Worm (Caenorhabditis elegans) whole organism, L1 larva: ENCODE measurements around the gene ZK228.3.

Experiments
- F16B12.6 ChIP-seq: fragments of 150-350 bp; optimal IDR thresholded peaks from 2 replicates; lab custom pipeline; 2014; ENCODE audit warnings: missing biosample characterization, missing genetic modification characterization
- Y116A8C.19 ChIP-seq: sonication (generic microtip); optimal IDR thresholded peaks from 2 replicates; lab custom pipeline; 2016; ENCODE audit warnings: missing compliant biosample characterization, missing genetic modification characterization, borderline replicate concordance
- alr-1 ChIP-seq: fragments of 200-800 bp; sonication (Bioruptor generic); optimal IDR thresholded peaks from 2 replicates; lab custom pipeline; 2018; ENCODE audit warnings: borderline replicate concordance, mild to moderate bottlenecking, missing genetic modification characterization, missing compliant biosample characterization
- aly-2 ChIP-seq: fragments of 150-350 bp; optimal IDR thresholded peaks from 2 replicates; lab custom pipeline; 2014; ENCODE audit warnings: missing biosample characterization, missing genetic modification characterization
- blmp-1 ChIP-seq: fragments of 150-350 bp; optimal IDR thresholded peaks from 2 replicates; lab custom pipeline; 2014; ENCODE audit warnings: missing biosample characterization, missing genetic modification characterization
- ceh-63 ChIP-seq: fragments of 200-800 bp; sonication (Bioruptor generic); optimal IDR thresholded peaks from 2 replicates; lab custom pipeline; 2018; ENCODE audit warnings: mild to moderate bottlenecking, missing genetic modification characterization, missing compliant biosample characterization
- ceh-90 ChIP-seq: sonication (generic microtip); optimal IDR thresholded peaks from 2 replicates; lab custom pipeline; 2016; ENCODE audit warnings: missing genetic modification characterization, missing compliant biosample characterization
- ces-1 ChIP-seq: fragments of 150-350 bp; optimal IDR thresholded peaks from 2 replicates; lab custom pipeline; 2014; ENCODE audit warnings: missing biosample characterization, missing genetic modification reagents, missing genetic modification characterization
- dsc-1 ChIP-seq: sonication (generic microtip); optimal IDR thresholded peaks from 2 replicates; lab custom pipeline; 2016; ENCODE audit warnings: mild to moderate bottlenecking, missing genetic modification characterization, missing compliant biosample characterization
- efl-1 ChIP-seq, 4 experiments: fragments of 150-350 bp; optimal IDR thresholded peaks in 3 of 4; peaks in 1 of 4; 1 replicate in 1 of 4; 2 replicates in 3 of 4; lab custom pipeline; 2014; ENCODE audit warnings: missing biosample characterization in 2 of 4, missing genetic modification characterization in 2 of 4, missing genetic modification reagents in 2 of 4
- efl-3 ChIP-seq: fragments of 200-800 bp; sonication (Bioruptor generic); optimal IDR thresholded peaks from 2 replicates; lab custom pipeline; 2018; ENCODE audit warnings: mild to moderate bottlenecking, missing genetic modification characterization, missing compliant biosample characterization
- elt-2 ChIP-seq: sonication (generic microtip); optimal IDR thresholded peaks from 2 replicates; lab custom pipeline; 2016; ENCODE audit warnings: missing genetic modification characterization, mild to moderate bottlenecking, inconsistent platforms, missing compliant biosample characterization, missing genetic modification reagents
- elt-3 ChIP-seq, 6 experiments: fragments of 150-350 bp in 1 of 6; sonication (generic microtip); optimal IDR thresholded peaks; 2 replicates each; lab custom pipeline; 2017 to 2018; ENCODE audit warnings: missing biosample characterization in 6 of 6, missing genetic modification characterization in 6 of 6, inconsistent platforms in 1 of 6
- fkh-8 ChIP-seq: sonication (generic microtip); optimal IDR thresholded peaks from 2 replicates; lab custom pipeline; 2016; ENCODE audit warnings: mild to moderate bottlenecking, missing genetic modification characterization, missing compliant biosample characterization
- fos-1 ChIP-seq: fragments of 150-350 bp; optimal IDR thresholded peaks from 2 replicates; lab custom pipeline; 2014; ENCODE audit warnings: missing biosample characterization, missing genetic modification characterization
- hlh-4 ChIP-seq: sonication (generic microtip); optimal IDR thresholded peaks from 2 replicates; lab custom pipeline; 2016; ENCODE audit warnings: mild to moderate bottlenecking, missing genetic modification characterization, missing compliant biosample characterization
- hpl-2 ChIP-seq: fragments of 150-350 bp; optimal IDR thresholded peaks from 2 replicates; lab custom pipeline; 2014; ENCODE audit warnings: missing biosample characterization, missing genetic modification reagents, missing genetic modification characterization
- jun-1 ChIP-seq: fragments of 150-350 bp; optimal IDR thresholded peaks from 2 replicates; lab custom pipeline; 2014; ENCODE audit warnings: missing biosample characterization, missing genetic modification reagents, missing genetic modification characterization
- lin-15B ChIP-seq: fragments of 150-350 bp; sonication (generic microtip); optimal IDR thresholded peaks from 3 replicates; lab custom pipeline; 2014; ENCODE audit warnings: missing biosample characterization, missing genetic modification characterization
- lin-35 ChIP-seq, 2 experiments: fragments of 150-350 bp; optimal IDR thresholded peaks; 2 replicates each; lab custom pipeline; 2014; ENCODE audit warnings: missing biosample characterization in 2 of 2, missing genetic modification characterization in 2 of 2, missing genetic modification reagents in 2 of 2
- lin-39 ChIP-seq: fragments of 150-350 bp; optimal IDR thresholded peaks from 2 replicates; lab custom pipeline; 2014; ENCODE audit warnings: missing biosample characterization, missing genetic modification reagents, missing genetic modification characterization
- mab-9 ChIP-seq: fragments of 200-800 bp; sonication (Bioruptor generic); IDR thresholded peaks from 2 replicates; pipeline ENCODE4 v1.3.6; 2022; ENCODE audit warnings: missing genetic modification reagents, missing genetic modification characterization, missing compliant biosample characterization
- mep-1 ChIP-seq: fragments of 150-350 bp; optimal IDR thresholded peaks from 2 replicates; lab custom pipeline; 2014; ENCODE audit warnings: missing biosample characterization, missing genetic modification characterization
- nhr-12 ChIP-seq: sonication (generic microtip); optimal IDR thresholded peaks from 2 replicates; lab custom pipeline; 2017; ENCODE audit warnings: missing biosample characterization, missing genetic modification characterization
- nhr-47 ChIP-seq: sonication (generic microtip); optimal IDR thresholded peaks from 2 replicates; lab custom pipeline; 2016; ENCODE audit warnings: mild to moderate bottlenecking, missing genetic modification characterization, moderate library complexity, missing compliant biosample characterization
- nhr-71 ChIP-seq: sonication (generic microtip); optimal IDR thresholded peaks from 2 replicates; lab custom pipeline; 2016; ENCODE audit warnings: mild to moderate bottlenecking, missing genetic modification characterization, moderate library complexity, missing compliant biosample characterization
- nhr-76 ChIP-seq: sonication (generic microtip); optimal IDR thresholded peaks from 2 replicates; lab custom pipeline; 2017; ENCODE audit warnings: missing biosample characterization, missing genetic modification characterization
- nhr-77 ChIP-seq: fragments of 150-350 bp; optimal IDR thresholded peaks from 2 replicates; lab custom pipeline; 2014; ENCODE audit warnings: missing biosample characterization, missing genetic modification characterization
- nhr-84 ChIP-seq: sonication (generic microtip); optimal IDR thresholded peaks from 2 replicates; lab custom pipeline; 2017; ENCODE audit warnings: missing biosample characterization, missing genetic modification characterization
- nhr-85 ChIP-seq: sonication (generic microtip); peaks from one replicate; lab custom pipeline; 2016; ENCODE audit warnings: missing genetic modification characterization, inconsistent platforms, missing compliant biosample characterization
- pag-3 ChIP-seq: sonication (generic microtip); optimal IDR thresholded peaks from 2 replicates; lab custom pipeline; 2017; ENCODE audit warnings: missing genetic modification characterization, mild to moderate bottlenecking, missing compliant biosample characterization, antibody characterized with exemption, borderline replicate concordance; ENCODE audit not compliant: insufficient read depth
- pax-3 ChIP-seq: fragments of 200-800 bp; sonication (Bioruptor generic); optimal IDR thresholded peaks from 2 replicates; lab custom pipeline; 2018; ENCODE audit warnings: mild to moderate bottlenecking, missing genetic modification characterization, moderate library complexity, missing compliant biosample characterization
- rnt-1 ChIP-seq: sonication (generic microtip); optimal IDR thresholded peaks from 2 replicates; lab custom pipeline; 2016; ENCODE audit warnings: mild to moderate bottlenecking, missing genetic modification characterization, moderate library complexity, missing compliant biosample characterization
- sptf-1 ChIP-seq: fragments of 150-350 bp; optimal IDR thresholded peaks from 2 replicates; lab custom pipeline; 2014; ENCODE audit warnings: missing biosample characterization, missing genetic modification characterization
- tlp-1 ChIP-seq: fragments of 150-350 bp; optimal IDR thresholded peaks from 2 replicates; lab custom pipeline; 2014; ENCODE audit warnings: missing biosample characterization, missing genetic modification characterization
- unc-62 ChIP-seq: fragments of 150-350 bp; optimal IDR thresholded peaks from 2 replicates; lab custom pipeline; 2014; ENCODE audit warnings: missing biosample characterization, missing genetic modification reagents, missing genetic modification characterization
- zag-1 ChIP-seq: fragments of 150-350 bp; optimal IDR thresholded peaks from 2 replicates; lab custom pipeline; 2014; ENCODE audit warnings: missing biosample characterization, missing genetic modification characterization

The ZK228.3 gene

ce11 chrV:18490284-18490832 is 29.3 kb upstream of the ZK228.3 start (continued):
- peak; percentile 9 for TF ChIP-seq dsc-1 (tag; lab: Kevin White, UChicago)
- TF ChIP-seq rnt-1 (tag; lab: Kevin White, UChicago), result no peak
- TF ChIP-seq nhr-71, result peak; percentile 38
- no peak for TF ChIP-seq fos-1 (tag; lab: Kevin White, UChicago)
- TF ChIP-seq efl-1 (optimal IDR thresholded peaks at IDR 0.05; lab: Kevin White, UChicago), result peak; percentile 22 to 32
- no peak for TF ChIP-seq efl-1 (GFP tag; optimal IDR thresholded peaks at IDR 0.05 in 1 of 2; lab: Kevin White, UChicago)
- TF ChIP-seq sptf-1 (tag; lab: Kevin White, UChicago), result no peak
- TF ChIP-seq nhr-77 (tag; lab: Kevin White, UChicago), result no peak
- TF ChIP-seq blmp-1 (tag; lab: Kevin White, UChicago), result no peak
- no peak for TF ChIP-seq Y116A8C.19 (tag; lab: Kevin White, UChicago)
- TF ChIP-seq, all 84 proteins: peak for 19

- TF ChIP-seq nhr-84 (tag; lab: Kevin White, UChicago) (no peak), elt-3 (tag; optimal IDR thresholded peaks at IDR 0.05; lab: Kevin White, UChicago) (peak in 3 of 6 experiments; percentile 12 to 31 (median 24))
Observed at ce11 chrV:18487158-18487557, 26.1 kb upstream of the ZK228.3 start, which contains the start of gene Y51A2D.18. Y51A2D.18 (minus strand) TSS chrV:18487258.

ce11 chrV:18480231-18480630 is 19.2 kb upstream of the ZK228.3 start, which contains the start of gene srh-178:
srh-178 (minus strand) TSS chrV:18480331.
- TF ChIP-seq elt-2 (tag; lab: Kevin White, UChicago) (no peak), nhr-85 (tag; lab: Kevin White, UChicago) (no peak), nhr-47 (tag; lab: Kevin White, UChicago) (no peak), mab-9 (GFP tag; lab: Robert Waterston, UW) (no peak), alr-1 (tag; lab: Kevin White, UChicago) (no peak), mep-1 (no peak), jun-1 (tag; lab: Kevin White, UChicago) (no peak), lin-35 (GFP tag; optimal IDR thresholded peaks at IDR 0.05; lab: Kevin White, UChicago) (no peak), hpl-2 (GFP tag; lab: Kevin White, UChicago) (no peak), hlh-4 (tag; lab: Kevin White, UChicago) (no peak), nhr-76 (no peak), fkh-8 (no peak), pax-3 (tag; lab: Kevin White, UChicago) (no peak), lin-39 (tag; lab: Kevin White, UChicago) (no peak), unc-62 (no peak)

- no peak for TF ChIP-seq ceh-63 (GFP tag; lab: Kevin White, UChicago)
- TF ChIP-seq efl-3 (GFP tag; lab: Kevin White, UChicago), result no peak
- TF ChIP-seq mep-1, result no peak
- TF ChIP-seq ceh-90 (tag; lab: Kevin White, UChicago), result no peak
- TF ChIP-seq efl-1 (optimal IDR thresholded peaks at IDR 0.05; lab: Kevin White, UChicago), result no peak
- no peak for TF ChIP-seq efl-1 (GFP tag; optimal IDR thresholded peaks at IDR 0.05 in 1 of 2; lab: Kevin White, UChicago)
- no peak for TF ChIP-seq F16B12.6 (tag; lab: Kevin White, UChicago)
- no peak for TF ChIP-seq zag-1
- no peak for TF ChIP-seq nhr-12
- no peak for TF ChIP-seq rnt-1 (tag; lab: Kevin White, UChicago)
- TF ChIP-seq, all 84 proteins: peak for 0
Observed at ce11 chrV:18476090-18476489, 15.0 kb upstream of the ZK228.3 start, which contains the start of gene srh-179. srh-179 (plus strand) TSS chrV:18476390.

- no peak for TF ChIP-seq ces-1
- no peak for TF ChIP-seq pag-3 (tag; lab: Kevin White, UChicago)
- no peak for TF ChIP-seq lin-15B (tag; lab: Kevin White, UChicago)
- TF ChIP-seq ceh-90 (tag; lab: Kevin White, UChicago), result no peak
- no peak for TF ChIP-seq Y116A8C.19 (tag; lab: Kevin White, UChicago)
- no peak for TF ChIP-seq tlp-1 (tag; lab: Kevin White, UChicago)
- TF ChIP-seq ceh-63 (GFP tag; lab: Kevin White, UChicago), result no peak
- TF ChIP-seq aly-2, result no peak
- TF ChIP-seq zag-1, result no peak
Observed at ce11 chrV:18474223-18474622, 13.2 kb upstream of the ZK228.3 start, which contains the start of gene srh-181. srh-181 (plus strand) TSS chrV:18474523.
